Worm (Caenorhabditis elegans) whole organism, L3 larva: ENCODE measurements around the gene C09B9.85.

ENCODE experiments used
- ceh-28 ChIP-seq: fragments of 150-350 bp; optimal IDR thresholded peaks from 2 replicates; lab custom pipeline; 2014; ENCODE audit warnings: missing biosample characterization, missing genetic modification reagents, missing genetic modification characterization
- elt-2 ChIP-seq: sonication (generic microtip); optimal IDR thresholded peaks from 2 replicates; lab custom pipeline; 2016; ENCODE audit warnings: missing genetic modification reagents, mild to moderate bottlenecking, missing genetic modification characterization, missing compliant biosample characterization
- nhr-23 ChIP-seq: fragments of 150-350 bp; optimal IDR thresholded peaks from 2 replicates; lab custom pipeline; 2014; ENCODE audit warnings: missing biosample characterization, missing genetic modification reagents, missing genetic modification characterization
- nhr-28 ChIP-seq: fragments of 150-350 bp; optimal IDR thresholded peaks from 2 replicates; lab custom pipeline; 2014; ENCODE audit warnings: missing biosample characterization, missing genetic modification characterization
- pha-4 ChIP-seq: fragments of 150-350 bp; optimal IDR thresholded peaks from 2 replicates; lab custom pipeline; 2014; ENCODE audit warnings: missing biosample characterization, missing genetic modification reagents, missing genetic modification characterization
- zag-1 ChIP-seq: fragments of 150-350 bp; optimal IDR thresholded peaks from 2 replicates; lab custom pipeline; 2014; ENCODE audit warnings: missing biosample characterization, missing genetic modification characterization

DNA sequence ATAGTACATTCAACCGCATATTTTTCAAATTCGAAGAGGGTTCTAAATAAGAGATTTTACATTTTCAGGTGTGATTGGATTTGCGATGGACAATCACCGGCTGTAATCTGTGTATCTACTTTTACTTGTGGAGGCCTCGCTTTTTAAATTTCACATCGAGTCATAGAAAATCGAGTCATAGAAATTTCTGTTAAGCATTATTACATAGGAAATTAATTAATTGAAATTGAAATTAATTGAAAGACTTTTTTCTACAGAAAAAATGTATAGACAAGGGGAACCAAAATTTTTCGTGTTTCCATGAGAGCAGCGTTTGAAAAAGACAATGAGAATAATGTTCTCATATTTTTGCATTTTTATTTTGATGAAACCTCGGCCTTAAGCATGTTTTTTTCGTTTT lies 41.8 kb downstream of the C09B9.85 start, which contains the start of gene clec-176:
- TF ChIP-seq ceh-28 (tag; lab: Kevin White, UChicago) (no peak), nhr-23 (tag; lab: Kevin White, UChicago) (no peak), nhr-28 (tag; lab: Kevin White, UChicago) (no peak), pha-4 (tag; lab: Kevin White, UChicago) (no peak), elt-2 (tag; lab: Kevin White, UChicago) (no peak), zag-1 (tag; lab: Kevin White, UChicago) (no peak)
